Worm (Caenorhabditis elegans): Measurements from ENCODE around the gene vps-15.

DNA sequence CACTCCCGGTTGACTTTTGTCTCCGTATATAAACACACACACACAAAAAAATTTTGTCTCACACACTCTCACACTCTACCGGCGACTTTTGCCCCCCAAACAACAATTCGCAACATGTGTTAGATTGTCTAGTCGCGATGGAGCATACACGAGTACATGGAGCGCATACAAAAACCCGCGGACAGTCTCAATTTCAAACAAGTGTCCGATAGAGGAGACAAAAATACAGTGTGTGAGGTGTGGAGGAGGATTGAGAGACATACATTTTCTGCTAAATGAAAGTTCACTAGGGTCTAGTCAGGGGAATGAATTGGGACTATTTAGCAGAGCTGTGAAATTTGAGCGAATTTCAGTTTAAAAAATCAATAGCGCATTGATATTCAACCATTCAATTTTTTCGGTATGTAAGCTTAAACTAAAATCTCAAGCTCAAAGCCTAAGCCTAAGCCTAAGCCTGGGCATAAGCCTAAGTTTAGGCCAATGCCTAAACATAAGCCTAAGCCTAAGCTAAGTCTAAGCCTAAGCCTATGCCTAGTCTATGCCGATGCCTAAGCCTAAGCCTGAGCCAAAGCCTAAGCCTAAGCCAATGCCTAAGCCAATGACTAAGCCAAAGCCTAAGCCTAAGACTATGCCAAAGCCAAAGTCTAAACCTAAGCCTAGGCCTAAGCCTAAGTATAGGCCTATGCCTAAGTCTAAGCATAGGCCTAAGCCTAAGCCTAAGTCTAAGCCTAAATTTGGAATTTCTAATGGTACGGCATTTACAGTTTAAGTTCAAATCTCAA is 7.3 kb upstream of the vps-15 start:
- TF ChIP-seq elt-3 (tag; optimal IDR thresholded peaks at IDR 0.05) (no peak), Y55F3AM.14 (GFP tag; optimal IDR thresholded peaks at IDR 0.05) (no peak), dmd-4 (tag; optimal IDR thresholded peaks at IDR 0.05) (no peak), unc-62 (GFP tag; optimal IDR thresholded peaks at IDR 0.05) (no peak), ztf-1 (GFP tag; conservative IDR thresholded peaks at IDR 0.05) (no peak), lin-11 (tag; optimal IDR thresholded peaks at IDR 0.05) (no peak), nhr-23 (tag; optimal IDR thresholded peaks at IDR 0.05) (no peak), fos-1 (tag; optimal IDR thresholded peaks at IDR 0.05) (no peak)

All from whole organism, L2 larva.